Worm (Caenorhabditis elegans): ENCODE measurements around the gene srz-72.

DNA sequence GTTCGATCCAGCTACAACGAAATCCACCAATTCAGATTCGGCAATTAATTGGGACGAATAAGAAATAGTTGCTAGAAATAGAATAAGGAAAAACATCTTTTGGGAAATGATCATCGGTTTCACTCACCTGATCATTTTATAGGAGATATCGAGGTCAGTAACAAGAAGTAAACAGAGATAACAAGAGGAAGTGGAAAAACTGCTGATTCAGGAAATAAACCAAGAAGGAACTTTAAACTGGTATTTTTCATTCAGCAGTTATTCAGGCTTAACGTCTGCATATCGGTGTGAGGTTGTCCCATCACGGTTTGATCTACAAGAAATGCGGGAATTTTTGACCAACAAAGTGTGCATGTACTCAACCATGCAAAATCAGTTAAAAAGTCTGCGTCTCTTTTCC is 29.6 kb downstream of the srz-72 start, which contains the start of gene K03D3.2:
- TF ChIP-seq mxl-2 (GFP tag; conservative IDR thresholded peaks at IDR 0.05) (no peak), Y75B8A.6 (GFP tag; IDR thresholded peaks at IDR 0.05) (no peak), nhr-48 (tag; optimal IDR thresholded peaks at IDR 0.05) (no peak), nhr-77 (tag; optimal IDR thresholded peaks at IDR 0.05) (no peak), ceh-82 (tag; optimal IDR thresholded peaks at IDR 0.05) (no peak), nhr-76 (tag; optimal IDR thresholded peaks at IDR 0.05) (no peak), unc-39 (tag; optimal IDR thresholded peaks at IDR 0.05) (no peak), ztf-11 (tag; optimal IDR thresholded peaks at IDR 0.05) (no peak), unc-62 (GFP tag; optimal IDR thresholded peaks at IDR 0.05 in 1 of 2) (no peak), unc-62 (tag; optimal IDR thresholded peaks at IDR 0.05) (no peak), nhr-25 (tag; optimal IDR thresholded peaks at IDR 0.05; ENCODE audit: borderline replicate concordance, insufficient read depth) (no peak), nhr-28 (tag; optimal IDR thresholded peaks at IDR 0.05) (no peak), egl-27 (tag; optimal IDR thresholded peaks at IDR 0.05) (no peak), aly-2 (tag; optimal IDR thresholded peaks at IDR 0.05) (no peak)
